Fruit fly (Drosophila melanogaster) whole organism, wandering third instar larva: Measurements from ENCODE around the gene tipE.

Experiments used
- Abd-B ChIP-seq: fragments of >200 bp; optimal IDR thresholded peaks from 2 replicates; lab custom pipeline; 2017; ENCODE audit warnings: missing biosample characterization, missing genetic modification characterization
- CG32264 ChIP-seq: fragments of 200-800 bp; sonication (Bioruptor generic); optimal IDR thresholded peaks from 2 replicates; lab custom pipeline; 2016; ENCODE audit warnings: missing biosample characterization, missing genetic modification characterization
- CG9705 ChIP-seq: fragments of 200-800 bp; sonication (Bioruptor generic); optimal IDR thresholded peaks from 2 replicates; lab custom pipeline; 2018; ENCODE audit warnings: missing biosample characterization, mild to moderate bottlenecking, missing genetic modification characterization
- CrebA ChIP-seq: fragments of 200-800 bp; sonication (Bioruptor generic); optimal IDR thresholded peaks from 2 replicates; lab custom pipeline; 2016; ENCODE audit warnings: missing biosample characterization, mild to moderate bottlenecking, missing genetic modification characterization, borderline replicate concordance
- Dfd ChIP-seq: fragments of >200 bp; optimal IDR thresholded peaks from 2 replicates; lab custom pipeline; 2017; ENCODE audit warnings: missing biosample characterization, missing genetic modification characterization
- Dif ChIP-seq: fragments of 200-275, 200-300 bp; sonication (Bioruptor generic); optimal IDR thresholded peaks from 2 replicates; lab custom pipeline; 2018; ENCODE audit warnings: missing biosample characterization, missing genetic modification characterization; ENCODE audit not compliant: partially characterized antibody
- GATAd ChIP-seq: sonication (Bioruptor generic); optimal IDR thresholded peaks from 2 replicates; lab custom pipeline; 2016; ENCODE audit warnings: missing biosample characterization, missing genetic modification characterization
- Hnf4 ChIP-seq: fragments of 200-800 bp; sonication (Bioruptor generic); optimal IDR thresholded peaks from 2 replicates; lab custom pipeline; 2016; ENCODE audit warnings: missing biosample characterization, mild to moderate bottlenecking, missing genetic modification characterization
- Hr78 ChIP-seq: fragments of >200 bp; optimal IDR thresholded peaks from 2 replicates; lab custom pipeline; 2017; ENCODE audit warnings: missing biosample characterization, missing genetic modification characterization
- Hr83 ChIP-seq: fragments of 200-300 bp; sonication (Bioruptor generic); optimal IDR thresholded peaks from 2 replicates; lab custom pipeline; 2016; ENCODE audit warnings: missing biosample characterization, mild to moderate bottlenecking, missing genetic modification characterization, moderate library complexity; ENCODE audit not compliant: poor library complexity, severe bottlenecking
- Jra ChIP-seq: sonication (Bioruptor generic); optimal IDR thresholded peaks from 2 replicates; lab custom pipeline; 2016; ENCODE audit warnings: missing biosample characterization, missing genetic modification characterization
- Mio ChIP-seq: sonication (Bioruptor generic); optimal IDR thresholded peaks from 2 replicates; lab custom pipeline; 2016; ENCODE audit warnings: missing biosample characterization, missing genetic modification characterization
- N ChIP-seq: fragments of >200 bp; optimal IDR thresholded peaks from 2 replicates; lab custom pipeline; 2018; ENCODE audit warnings: missing biosample characterization, missing external identifiers, missing genetic modification characterization
- OdsH ChIP-seq: fragments of 200-800 bp; sonication (Bioruptor generic); optimal IDR thresholded peaks from 2 replicates; lab custom pipeline; 2016; ENCODE audit warnings: missing biosample characterization, mild to moderate bottlenecking, missing genetic modification characterization
- Rel ChIP-seq, 2 experiments: fragments of 200-800 bp; sonication (Bioruptor generic) in 1 of 2; optimal IDR thresholded peaks; 2 replicates in 1 of 2; 3 replicates in 1 of 2; lab custom pipeline; 2016 to 2019; ENCODE audit warnings: mild to moderate bottlenecking in 2 of 2, missing biosample characterization in 2 of 2, missing genetic modification characterization in 2 of 2, moderate library complexity in 1 of 2
- Sp1 ChIP-seq: fragments of 200-800 bp; sonication (Bioruptor generic); optimal IDR thresholded peaks from 3 replicates; lab custom pipeline; 2019; ENCODE audit warnings: missing biosample characterization, mild to moderate bottlenecking, missing genetic modification characterization, moderate library complexity
- brk ChIP-seq: fragments of 200-800 bp; sonication (Bioruptor generic); optimal IDR thresholded peaks from 2 replicates; lab custom pipeline; 2016; ENCODE audit warnings: missing biosample characterization, mild to moderate bottlenecking, missing genetic modification characterization
- dl ChIP-seq, 2 experiments: fragments of 175-275, 200-275 bp in 1 of 2; fragments of 200-275 bp in 1 of 2; sonication (Bioruptor generic); optimal IDR thresholded peaks; lab custom pipeline; 2018; ENCODE audit warnings: mild to moderate bottlenecking in 2 of 2, missing biosample characterization in 2 of 2, missing genetic modification characterization in 2 of 2, moderate library complexity in 2 of 2; ENCODE audit not compliant: partially characterized antibody in 2 of 2, insufficient read depth in 1 of 2
- dmrt93B ChIP-seq: fragments of 200-800 bp; sonication (Bioruptor generic); optimal IDR thresholded peaks from 2 replicates; lab custom pipeline; 2018; ENCODE audit warnings: missing biosample characterization, mild to moderate bottlenecking, missing genetic modification characterization
- dsf ChIP-seq: sonication (Bioruptor generic); optimal IDR thresholded peaks from 2 replicates; lab custom pipeline; 2016; ENCODE audit warnings: missing biosample characterization, missing genetic modification characterization, borderline replicate concordance
- ey ChIP-seq: fragments of 200-800 bp; sonication (Bioruptor generic); optimal IDR thresholded peaks from 2 replicates; lab custom pipeline; 2016; ENCODE audit warnings: missing biosample characterization, missing genetic modification characterization
- foxo ChIP-seq, 2 experiments: fragments of 200-800 bp; sonication (Bioruptor generic); optimal IDR thresholded peaks; 2 replicates in 1 of 2; 3 replicates in 1 of 2; lab custom pipeline; 2016 to 2017; ENCODE audit warnings: missing biosample characterization in 2 of 2, missing genetic modification characterization in 2 of 2
- fru ChIP-seq: fragments of 200-800 bp; sonication (Bioruptor generic); optimal IDR thresholded peaks from 3 replicates; lab custom pipeline; 2016; ENCODE audit warnings: missing biosample characterization, mild to moderate bottlenecking, missing genetic modification characterization
- h ChIP-seq: fragments of 200-800 bp; sonication (Bioruptor generic); optimal IDR thresholded peaks from 3 replicates; lab custom pipeline; 2016; ENCODE audit warnings: missing biosample characterization, mild to moderate bottlenecking, missing genetic modification characterization
- jim ChIP-seq: fragments of 175-275, 200-325 bp; sonication (Bioruptor generic); optimal IDR thresholded peaks from 2 replicates; lab custom pipeline; 2016; ENCODE audit warnings: missing biosample characterization, mild to moderate bottlenecking, missing genetic modification characterization
- lola ChIP-seq: fragments of >200 bp; optimal IDR thresholded peaks from 2 replicates; lab custom pipeline; 2017; ENCODE audit warnings: missing biosample characterization, missing genetic modification characterization
- pan ChIP-seq: fragments of >200 bp; optimal IDR thresholded peaks from 2 replicates; lab custom pipeline; 2017
- psq ChIP-seq: fragments of 200-800 bp; sonication (Bioruptor generic); optimal IDR thresholded peaks from 3 replicates; lab custom pipeline; 2017; ENCODE audit warnings: missing biosample characterization, mild to moderate bottlenecking, missing genetic modification characterization, moderate library complexity
- rgr ChIP-seq: fragments of 200-800 bp; sonication (Bioruptor generic); optimal IDR thresholded peaks from 3 replicates; lab custom pipeline; 2016; ENCODE audit warnings: missing biosample characterization, mild to moderate bottlenecking, missing genetic modification characterization
- sage ChIP-seq: fragments of 200-800 bp; sonication (Bioruptor generic); optimal IDR thresholded peaks from 2 replicates; lab custom pipeline; 2016; ENCODE audit warnings: missing biosample characterization, mild to moderate bottlenecking, missing genetic modification characterization
- sv ChIP-seq: fragments of 200-800 bp; sonication (Bioruptor generic); optimal IDR thresholded peaks from 3 replicates; lab custom pipeline; 2016; ENCODE audit warnings: missing biosample characterization, missing genetic modification characterization
- usp ChIP-seq: fragments of >200 bp; optimal IDR thresholded peaks from 2 replicates; lab custom pipeline; 2017; ENCODE audit warnings: missing biosample characterization, missing genetic modification characterization
- woc ChIP-seq: sonication (Bioruptor generic); optimal IDR thresholded peaks from 2 replicates; lab custom pipeline; 2016; ENCODE audit warnings: missing biosample characterization, mild to moderate bottlenecking, missing genetic modification characterization

Gene tipE

DNA sequence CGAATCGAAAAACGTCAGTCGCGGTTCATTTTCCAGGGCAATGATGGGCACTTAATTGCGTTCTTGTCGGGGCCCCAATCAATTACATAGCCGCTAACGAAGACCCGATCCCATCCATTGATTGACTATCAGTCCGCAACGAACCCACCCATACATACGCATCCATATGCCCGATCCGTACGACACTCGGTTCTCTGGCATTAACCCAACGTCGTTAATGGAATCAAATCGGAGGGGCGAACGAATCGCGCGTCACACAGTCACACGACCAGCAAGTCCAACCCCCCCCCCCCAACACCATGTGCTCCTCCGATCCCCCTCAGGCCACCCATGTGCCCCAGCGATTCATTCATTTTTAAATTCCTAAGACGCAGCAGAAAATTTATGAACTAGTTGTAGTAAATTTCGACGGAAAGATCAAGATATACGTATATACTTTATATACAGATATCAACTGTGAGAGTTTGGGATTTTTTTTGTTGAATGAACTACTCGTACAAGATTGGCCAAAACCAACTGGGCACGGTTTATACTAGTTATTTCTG lies 33.0 kb downstream of the tipE start:
- TF ChIP-seq jim (GFP tag; lab: Kevin White, UChicago) = no peak
- TF ChIP-seq dsf (GFP tag; lab: Kevin White, UChicago) = no peak
- no peak for TF ChIP-seq Rel (GFP tag; optimal IDR thresholded peaks at IDR 0.05; lab: Kevin White, UChicago)
- peak; percentile 44 for TF ChIP-seq Rel (tag; optimal IDR thresholded peaks at IDR 0.05; lab: Kevin White, UChicago)
- TF ChIP-seq, all 38 proteins: peak for 1

- TF ChIP-seq Hr83 (GFP tag; lab: Kevin White, UChicago) (no peak), CrebA (GFP tag; lab: Kevin White, UChicago) (no peak), CG9705 (GFP tag; lab: Kevin White, UChicago) (no peak), CG32264 (GFP tag; lab: Kevin White, UChicago) (no peak), Sp1 (GFP tag; lab: Kevin White, UChicago) (no peak), N (GFP tag; lab: Kevin White, UChicago) (no peak), woc (GFP tag; lab: Kevin White, UChicago) (no peak), Dif (GFP tag; lab: Kevin White, UChicago) (no peak), Dfd (GFP tag; lab: Kevin White, UChicago) (no peak), jim (GFP tag; lab: Kevin White, UChicago) (no peak), foxo (GFP tag; optimal IDR thresholded peaks at IDR 0.05; lab: Kevin White, UChicago) (no peak), sage (GFP tag; lab: Kevin White, UChicago) (no peak)
Measured at dm6 chr3L:4221792-4222191, 33.5 kb downstream of the tipE start.

dm6 chr3L:4225647-4226470 lies 37.6 kb downstream of the tipE start:
- no peak for TF ChIP-seq Rel (GFP tag; optimal IDR thresholded peaks at IDR 0.05; lab: Kevin White, UChicago)
- TF ChIP-seq Rel (tag; optimal IDR thresholded peaks at IDR 0.05; lab: Kevin White, UChicago) = peak; percentile 46
- no peak for TF ChIP-seq sv (GFP tag; lab: Kevin White, UChicago)
- peak; percentile 6 for TF ChIP-seq Hnf4 (GFP tag; lab: Kevin White, UChicago)

DNA sequence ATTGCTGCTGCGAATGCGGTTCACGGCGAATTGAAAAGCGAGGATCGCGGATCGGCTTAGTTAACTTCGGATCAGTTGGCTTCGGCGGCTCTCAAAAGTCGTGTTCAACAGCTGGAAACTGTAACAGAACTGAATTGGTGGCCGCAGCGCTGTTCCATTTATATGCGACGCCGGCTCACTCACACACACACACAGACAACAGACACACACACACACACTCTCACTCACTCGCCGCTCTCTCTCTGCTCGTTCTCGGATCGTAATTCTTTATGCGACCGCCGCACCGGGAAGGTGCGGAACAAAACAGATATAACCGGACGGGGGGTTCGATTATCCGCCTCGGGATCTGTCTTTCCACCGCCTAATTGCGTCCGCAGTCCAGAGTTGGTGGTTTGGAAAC lies 38.9 kb downstream of the tipE start, which contains the start of gene CG46460:
CG46460 (minus strand) TSS at position 139 of the 400 bp plus-strand sequence.
- TF ChIP-seq rgr (GFP tag; lab: Kevin White, UChicago) (peak; percentile 26), dmrt93B (GFP tag; lab: Kevin White, UChicago) (peak; percentile 13), dl (GFP tag; optimal IDR thresholded peaks at IDR 0.05; lab: Kevin White, UChicago; ENCODE audit: insufficient read depth in 1 of 2, partially characterized antibody in 2 of 2) (peak in 1 of 2 experiments; percentile 14), sage (GFP tag; lab: Kevin White, UChicago) (no peak), Dif (GFP tag; lab: Kevin White, UChicago) (peak; percentile 25), fru (GFP tag; lab: Kevin White, UChicago) (peak; percentile 38), Hr78 (GFP tag; lab: Kevin White, UChicago) (no peak), Rel (GFP tag; optimal IDR thresholded peaks at IDR 0.05; lab: Kevin White, UChicago) (no peak), Rel (tag; optimal IDR thresholded peaks at IDR 0.05; lab: Kevin White, UChicago) (peak; percentile 58), foxo (GFP tag; optimal IDR thresholded peaks at IDR 0.05; lab: Kevin White, UChicago) (peak in 1 of 2 experiments; percentile 47), Mio (GFP tag; lab: Kevin White, UChicago) (no peak), Hnf4 (GFP tag; lab: Kevin White, UChicago) (peak; percentile 40), N (GFP tag; lab: Kevin White, UChicago) (peak; percentile 33), h (GFP tag; lab: Kevin White, UChicago) (peak; percentile 31), Hr83 (GFP tag; lab: Kevin White, UChicago) (peak; percentile 28)

DNA sequence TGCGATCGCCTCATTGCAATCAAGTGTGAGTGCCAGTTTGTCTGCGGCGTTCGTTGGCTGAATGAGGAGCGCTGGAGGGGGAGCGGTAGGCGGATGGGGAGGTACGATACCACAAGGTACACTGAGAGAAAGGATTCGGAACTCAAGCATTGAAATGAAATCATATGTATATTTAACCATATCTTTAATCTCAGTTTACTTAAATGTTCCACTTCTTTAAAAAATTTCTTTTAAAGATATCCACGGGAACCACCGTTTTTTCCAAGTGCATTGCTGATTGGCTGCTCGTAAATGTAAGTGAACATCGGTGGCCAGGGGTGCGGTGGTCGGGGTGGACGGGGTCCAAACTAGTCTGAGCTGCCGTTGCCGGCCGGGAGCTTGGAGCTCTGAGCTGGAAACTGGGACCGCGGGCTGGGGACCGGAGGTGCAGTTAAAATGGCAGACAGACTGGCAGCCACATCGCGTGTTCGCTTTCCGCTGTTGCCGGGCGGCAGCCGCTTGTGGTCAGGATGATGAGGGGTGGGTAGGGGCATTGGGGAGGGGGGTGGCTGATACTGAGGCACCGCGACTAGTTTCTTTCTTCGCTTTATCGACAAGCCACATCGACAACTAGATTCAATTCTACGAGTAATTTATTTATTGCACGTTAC lies 40.0 kb downstream of the tipE start:
- TF ChIP-seq rgr (GFP tag; lab: Kevin White, UChicago) (peak; percentile 92), woc (GFP tag; lab: Kevin White, UChicago) (peak; percentile 90), ey (peak; percentile 94), N (GFP tag; lab: Kevin White, UChicago) (no peak), OdsH (GFP tag; lab: Kevin White, UChicago) (peak; percentile 91), CrebA (GFP tag; lab: Kevin White, UChicago) (no peak), pan (lab: Kevin White, UChicago) (no peak), lola (GFP tag; lab: Kevin White, UChicago) (no peak), dl (GFP tag; optimal IDR thresholded peaks at IDR 0.05; lab: Kevin White, UChicago; ENCODE audit: insufficient read depth in 1 of 2, partially characterized antibody in 2 of 2) (no peak), GATAd (GFP tag; lab: Kevin White, UChicago) (peak; percentile 21), Dfd (GFP tag; lab: Kevin White, UChicago) (no peak), dsf (GFP tag; lab: Kevin White, UChicago) (peak; percentile 81), Mio (GFP tag; lab: Kevin White, UChicago) (peak; percentile 49), sage (GFP tag; lab: Kevin White, UChicago) (peak; percentile 88), foxo (GFP tag; optimal IDR thresholded peaks at IDR 0.05; lab: Kevin White, UChicago) (peak; percentile 29 to 95), psq (GFP tag; lab: Kevin White, UChicago) (peak; percentile 87), Jra (GFP tag; lab: Kevin White, UChicago) (peak; percentile 94), jim (GFP tag; lab: Kevin White, UChicago) (no peak), Rel (GFP tag; optimal IDR thresholded peaks at IDR 0.05; lab: Kevin White, UChicago) (peak; percentile 50), Rel (tag; optimal IDR thresholded peaks at IDR 0.05; lab: Kevin White, UChicago) (peak; percentile 82), brk (GFP tag; lab: Kevin White, UChicago) (peak; percentile 84), usp (GFP tag; lab: Kevin White, UChicago) (no peak), Abd-B (GFP tag; lab: Kevin White, UChicago) (no peak)
